Worm (Caenorhabditis elegans) whole organism, early embryonic: Measurements from ENCODE around the gene T10H4.13.
"Not testable (repeated sequence)": the region's sequence is repeated elsewhere in the genome, so short reads cannot be mapped to it uniquely, and the experiment has no call there.

ENCODE experiments used
- F13C5.2 ChIP-seq: sonication (generic microtip); optimal IDR thresholded peaks from 2 replicates; lab custom pipeline; 2017; ENCODE audit warnings: mild to moderate bottlenecking, missing genetic modification characterization, inconsistent platforms, missing compliant biosample characterization
- aly-1 ChIP-seq: sonication (generic microtip); optimal IDR thresholded peaks from 2 replicates; lab custom pipeline; 2016; ENCODE audit warnings: missing genetic modification characterization, missing compliant biosample characterization
- ama-1 ChIP-seq: fragments of 150-350 bp; optimal IDR thresholded peaks from 2 replicates; lab custom pipeline; 2014
- ceh-36 ChIP-seq: sonication (generic microtip); optimal IDR thresholded peaks from 2 replicates; lab custom pipeline; 2016; ENCODE audit warnings: missing genetic modification characterization, inconsistent platforms, missing compliant biosample characterization
- ets-7 ChIP-seq: sonication (generic microtip); optimal IDR thresholded peaks from 2 replicates; lab custom pipeline; 2016; ENCODE audit warnings: missing genotype, missing genetic modification characterization, missing compliant biosample characterization
- pes-1 ChIP-seq: fragments of 200-800 bp; sonication (Bioruptor generic); IDR thresholded peaks from 2 replicates; pipeline ENCODE4 v1.3.6; 2022; ENCODE audit warnings: missing genetic modification reagents, missing genetic modification characterization, missing compliant biosample characterization
- scrt-1 ChIP-seq: fragments of 200-800 bp; sonication (Bioruptor generic); IDR thresholded peaks from 2 replicates; pipeline ENCODE4 v1.3.6; 2022; ENCODE audit warnings: missing genetic modification characterization, missing compliant biosample characterization
- tra-4 ChIP-seq: sonication (generic microtip); optimal IDR thresholded peaks from 2 replicates; lab custom pipeline; 2017; ENCODE audit warnings: missing genetic modification characterization, missing compliant biosample characterization

ce11 chrV:15262336-15262735, 5.0 kb downstream of the T10H4.13 start, which contains the start of gene M01B2.10:
- TF ChIP-seq ets-7; pes-1 (GFP tag; lab: Robert Waterston, UW); scrt-1 (GFP tag; lab: Robert Waterston, UW); ama-1; F13C5.2 (tag; lab: Kevin White, UChicago); aly-1 (tag; lab: Kevin White, UChicago); tra-4 (tag; lab: Kevin White, UChicago); ceh-36: not testable (repeated sequence)
